Fruit fly (Drosophila melanogaster) whole organism, prepupa: ENCODE data around the gene Pez.

ENCODE experiments used
- Blimp-1 ChIP-seq: fragments of 200-800 bp; sonication (Bioruptor generic); optimal IDR thresholded peaks from 3 replicates; lab custom pipeline; 2017; ENCODE audit warnings: missing biosample characterization, missing genetic modification characterization, mild to moderate bottlenecking, moderate library complexity, missing genetic modification reagents
- CG11762 ChIP-seq: fragments of 200-800 bp; sonication (Bioruptor generic); optimal IDR thresholded peaks from 3 replicates; lab custom pipeline; 2016; ENCODE audit warnings: missing biosample characterization, missing genetic modification characterization; ENCODE audit not compliant: insufficient read depth
- CG11902 ChIP-seq: fragments of 200-800 bp; sonication (Bioruptor generic); optimal IDR thresholded peaks from 3 replicates; lab custom pipeline; 2016; ENCODE audit warnings: missing biosample characterization, missing genetic modification characterization
- CG16779 ChIP-seq: fragments of 200-800 bp; sonication (Bioruptor generic); optimal IDR thresholded peaks from 3 replicates; lab custom pipeline; 2017; ENCODE audit warnings: missing biosample characterization, mild to moderate bottlenecking, missing genetic modification characterization
- CG31627 ChIP-seq: fragments of 200-800 bp; sonication (Bioruptor generic); optimal IDR thresholded peaks from 3 replicates; lab custom pipeline; 2016; ENCODE audit warnings: missing biosample characterization, missing genetic modification characterization
- CG3919 ChIP-seq: fragments of 200-800 bp; sonication (Bioruptor generic); optimal IDR thresholded peaks from 3 replicates; lab custom pipeline; 2016; ENCODE audit warnings: missing biosample characterization, missing genetic modification characterization
- CG6163 ChIP-seq: fragments of 200-800 bp; sonication (Bioruptor generic); IDR thresholded peaks from 3 replicates; pipeline ENCODE4 v1.3.6; 2022; ENCODE audit warnings: missing biosample characterization, missing genetic modification characterization
- CG6808 ChIP-seq: fragments of 200-800 bp; sonication (Bioruptor generic); optimal IDR thresholded peaks from 3 replicates; lab custom pipeline; 2017; ENCODE audit warnings: missing biosample characterization, missing genetic modification characterization, mild to moderate bottlenecking, moderate library complexity, missing genetic modification reagents
- CG7368 ChIP-seq: fragments of 200-800 bp; sonication (Bioruptor generic); optimal IDR thresholded peaks from 3 replicates; lab custom pipeline; 2016; ENCODE audit warnings: missing biosample characterization, missing genetic modification characterization
- CG8319 ChIP-seq: fragments of 200-800 bp; sonication (Bioruptor generic); optimal IDR thresholded peaks from 3 replicates; lab custom pipeline; 2016; ENCODE audit warnings: missing biosample characterization, missing genetic modification characterization
- CG8632 ChIP-seq: fragments of 200-800 bp; sonication (Bioruptor generic); optimal IDR thresholded peaks from 3 replicates; lab custom pipeline; 2016; ENCODE audit warnings: missing biosample characterization, missing genetic modification characterization
- CG9139 ChIP-seq: fragments of 200-800 bp; sonication (Bioruptor generic); optimal IDR thresholded peaks from 3 replicates; lab custom pipeline; 2017; ENCODE audit warnings: missing biosample characterization, mild to moderate bottlenecking, missing genetic modification characterization
- Eip75B ChIP-seq: fragments of 200-800 bp; sonication (Bioruptor generic); optimal IDR thresholded peaks from 3 replicates; lab custom pipeline; 2016; ENCODE audit warnings: missing biosample characterization, missing genetic modification characterization
- Eip78C ChIP-seq: fragments of 200-800 bp; sonication (Bioruptor generic); peaks from one replicate; lab custom pipeline; 2016; ENCODE audit warnings: missing biosample characterization, missing genetic modification characterization
- Ets96B ChIP-seq: fragments of 200-800 bp; optimal IDR thresholded peaks from 2 replicates; lab custom pipeline; 2019; ENCODE audit warnings: missing biosample characterization, mild to moderate bottlenecking, missing genetic modification characterization, moderate library complexity
- Gug ChIP-seq: fragments of 200-800 bp; sonication (Bioruptor generic); IDR thresholded peaks from 2 replicates; pipeline ENCODE4 v1.3.6; 2022; ENCODE audit warnings: missing biosample characterization, missing genetic modification characterization
- Hr38 ChIP-seq: sonication (Bioruptor generic); optimal IDR thresholded peaks from 2 replicates; lab custom pipeline; 2016; ENCODE audit warnings: missing biosample characterization, missing genetic modification characterization
- Hr39 ChIP-seq: fragments of 200-800 bp; sonication (Bioruptor generic); optimal IDR thresholded peaks from 2 replicates; lab custom pipeline; 2016; ENCODE audit warnings: missing biosample characterization, missing genetic modification characterization
- Lpt ChIP-seq: fragments of 200-800 bp; sonication (Bioruptor generic); optimal IDR thresholded peaks from 3 replicates; lab custom pipeline; 2016; ENCODE audit warnings: missing biosample characterization, missing genetic modification characterization
- Smox ChIP-seq: fragments of 200-800 bp; sonication (Bioruptor generic); optimal IDR thresholded peaks from 3 replicates; lab custom pipeline; 2016; ENCODE audit warnings: missing biosample characterization, missing genetic modification characterization
- Sox102F ChIP-seq: fragments of 200-800 bp; sonication (Bioruptor generic); optimal IDR thresholded peaks from 2 replicates; lab custom pipeline; 2016; ENCODE audit warnings: missing biosample characterization, mild to moderate bottlenecking, missing genetic modification characterization
- Sox14 ChIP-seq: fragments of 200-800 bp; sonication (Bioruptor generic); optimal IDR thresholded peaks from 3 replicates; lab custom pipeline; 2016; ENCODE audit warnings: missing biosample characterization, missing genetic modification characterization
- Sox15 ChIP-seq: fragments of 200-800 bp; sonication (Bioruptor generic); optimal IDR thresholded peaks from 3 replicates; lab custom pipeline; 2016; ENCODE audit warnings: missing biosample characterization, missing genetic modification characterization
- achi ChIP-seq: fragments of 200-800 bp; sonication (Bioruptor generic); optimal IDR thresholded peaks from 3 replicates; lab custom pipeline; 2016; ENCODE audit warnings: missing biosample characterization, missing genetic modification characterization
- acj6 ChIP-seq: fragments of 200-800 bp; sonication (Bioruptor generic); optimal IDR thresholded peaks from 3 replicates; lab custom pipeline; 2016; ENCODE audit warnings: missing biosample characterization, missing genetic modification characterization
- eg ChIP-seq: fragments of 200-800 bp; sonication (Bioruptor generic); IDR thresholded peaks from 3 replicates; pipeline ENCODE4 v1.3.6; 2022; ENCODE audit warnings: missing biosample characterization, missing genetic modification characterization
- fd85E ChIP-seq: fragments of 200-800 bp; sonication (Bioruptor generic); optimal IDR thresholded peaks from 3 replicates; lab custom pipeline; 2016; ENCODE audit warnings: missing biosample characterization, missing genetic modification characterization
- fkh ChIP-seq: fragments of 200-800 bp; sonication (Bioruptor generic); optimal IDR thresholded peaks from 3 replicates; lab custom pipeline; 2017; ENCODE audit warnings: missing biosample characterization, mild to moderate bottlenecking, missing genetic modification characterization, moderate library complexity
- net ChIP-seq: fragments of 200-800 bp; sonication (Bioruptor generic); optimal IDR thresholded peaks from 3 replicates; lab custom pipeline; 2016; ENCODE audit warnings: missing biosample characterization, missing genetic modification characterization
- salr ChIP-seq, 2 experiments: fragments of 200-800 bp; sonication (Bioruptor generic); optimal IDR thresholded peaks; 3 replicates each; lab custom pipeline; 2016 to 2018; ENCODE audit warnings: missing biosample characterization in 2 of 2, missing genetic modification characterization in 2 of 2, mild to moderate bottlenecking in 1 of 2
- svp ChIP-seq: fragments of 200-800 bp; sonication (Bioruptor generic); peaks from one replicate; lab custom pipeline; 2016; ENCODE audit warnings: missing biosample characterization, missing genetic modification characterization
- topi ChIP-seq: fragments of 200-800 bp; sonication (Bioruptor generic); optimal IDR thresholded peaks from 3 replicates; lab custom pipeline; 2016; ENCODE audit warnings: missing biosample characterization, missing genetic modification characterization

The Pez gene

DNA sequence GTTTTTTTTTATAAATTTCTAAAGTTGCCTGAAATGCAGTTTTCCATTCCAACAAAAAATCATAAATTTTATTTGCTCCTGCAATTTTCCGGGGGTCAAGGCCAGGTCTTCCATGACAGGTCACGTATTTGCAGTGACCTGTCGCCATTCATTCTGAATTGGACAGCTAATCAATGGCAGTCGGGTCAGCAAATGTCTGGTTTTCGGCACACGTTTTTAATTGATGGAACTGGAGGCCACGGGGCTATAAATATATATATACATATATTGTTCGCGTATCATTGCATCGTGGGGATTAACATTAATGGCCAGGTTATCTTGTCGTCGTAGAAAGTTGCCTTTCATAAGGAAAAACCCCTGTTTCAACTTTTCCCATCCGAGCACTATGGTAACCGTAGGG lies 48.6 kb upstream of the Pez start:
- TF ChIP-seq svp (GFP tag; lab: Kevin White, UChicago) (peak; percentile 94), CG7368 (GFP tag; lab: Kevin White, UChicago) (no peak), net (GFP tag; lab: Kevin White, UChicago) (no peak)

DNA sequence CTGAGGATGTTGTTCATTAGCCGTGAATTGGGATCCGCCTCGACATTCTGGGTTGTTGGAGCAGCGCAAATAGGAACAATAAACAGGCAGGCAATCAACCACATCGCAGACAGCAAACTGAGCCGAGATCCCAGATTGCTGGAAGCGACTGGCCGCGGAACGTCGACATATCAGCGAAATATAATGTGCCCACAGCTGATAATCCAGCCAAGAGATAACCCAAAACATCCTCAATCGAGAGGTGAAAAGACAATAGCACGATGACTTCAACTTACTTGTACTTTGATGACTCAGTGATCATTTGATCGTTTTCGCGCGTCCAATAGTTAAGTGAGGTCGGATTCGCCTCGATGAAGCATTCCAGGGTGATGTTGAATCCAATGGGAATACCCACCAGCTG lies 46.9 kb upstream of the Pez start, which contains the start of gene Nepl6:
Gene Nepl6 (minus strand): TSS at position 104 of the 400 bp plus-strand sequence.
- TF ChIP-seq svp (GFP tag; lab: Kevin White, UChicago) = peak; percentile 99
- no peak for TF ChIP-seq salr (GFP tag; optimal IDR thresholded peaks at IDR 0.05; lab: Kevin White, UChicago)
- TF ChIP-seq CG6808 (GFP tag; lab: Kevin White, UChicago) = no peak
- no peak for TF ChIP-seq topi (GFP tag; lab: Kevin White, UChicago)
- no peak for TF ChIP-seq CG11902 (GFP tag; lab: Kevin White, UChicago)
- TF ChIP-seq CG8632 = no peak
- TF ChIP-seq Eip78C (GFP tag; lab: Kevin White, UChicago) = peak; percentile 15

DNA sequence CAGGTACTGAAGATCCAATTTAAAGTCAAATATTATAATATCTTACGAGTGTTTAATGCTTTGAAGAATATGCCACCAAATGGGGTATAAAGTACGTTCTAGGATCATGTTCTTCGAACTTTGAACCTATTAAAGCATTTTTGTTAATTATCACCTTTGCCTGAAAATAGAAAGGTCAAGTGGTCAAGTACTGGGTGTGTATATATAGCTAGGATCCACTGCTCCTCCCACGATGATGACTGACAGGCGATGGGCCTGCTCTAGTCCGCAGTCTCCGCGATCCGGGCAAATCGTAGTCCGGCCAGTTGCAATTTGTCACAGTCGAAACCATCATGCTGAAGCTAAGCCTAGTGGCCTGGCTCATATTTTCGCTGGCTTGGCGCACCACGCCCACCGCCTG lies 42.5 kb upstream of the Pez start, which contains the start of gene Nepl5:
Gene Nepl5 (plus strand): TSS at position 301 of the 400 bp plus-strand sequence.
- no peak for TF ChIP-seq Ets96B
- no peak for TF ChIP-seq Lpt (GFP tag; lab: Kevin White, UChicago)
- no peak for TF ChIP-seq CG6808 (GFP tag; lab: Kevin White, UChicago)
- TF ChIP-seq svp (GFP tag; lab: Kevin White, UChicago) = peak; percentile 56

DNA sequence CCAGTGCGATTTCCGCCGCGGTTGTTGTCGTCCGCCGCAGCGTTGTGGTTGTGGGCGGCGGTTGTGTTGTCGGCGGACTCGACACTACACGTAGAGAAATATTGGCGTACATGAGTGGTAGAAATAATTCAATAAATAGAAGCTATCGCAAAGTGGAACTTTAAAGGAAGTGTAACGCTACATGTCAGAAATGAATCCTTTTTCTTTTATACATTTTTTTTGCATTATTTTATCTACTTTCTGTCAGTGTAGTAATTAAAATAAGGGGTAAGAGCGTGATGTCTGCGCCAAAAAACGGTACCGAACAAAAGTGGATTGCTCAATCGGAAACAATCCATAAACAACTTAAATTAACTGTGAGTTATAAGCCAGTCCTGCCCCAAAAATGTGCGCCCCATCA lies 40.7 kb upstream of the Pez start:
- TF ChIP-seq Hr38 (GFP tag; lab: Kevin White, UChicago) (no peak), fd85E (no peak), svp (GFP tag; lab: Kevin White, UChicago) (peak; percentile 70), Hr39 (GFP tag; lab: Kevin White, UChicago) (peak; percentile 0), CG3919 (GFP tag; lab: Kevin White, UChicago) (no peak), Eip78C (GFP tag; lab: Kevin White, UChicago) (peak; percentile 42), CG9139 (GFP tag; lab: Kevin White, UChicago) (no peak), CG16779 (no peak), eg (GFP tag; lab: Robert Waterston, UW) (0 out of 3 replicates have a peak, but pooled peaks have one; percentile 30), CG31627 (peak; percentile 3), CG6163 (GFP tag; lab: Robert Waterston, UW) (0 out of 3 replicates have a peak, but pooled peaks have one; percentile 22), acj6 (GFP tag; lab: Kevin White, UChicago) (no peak)

DNA sequence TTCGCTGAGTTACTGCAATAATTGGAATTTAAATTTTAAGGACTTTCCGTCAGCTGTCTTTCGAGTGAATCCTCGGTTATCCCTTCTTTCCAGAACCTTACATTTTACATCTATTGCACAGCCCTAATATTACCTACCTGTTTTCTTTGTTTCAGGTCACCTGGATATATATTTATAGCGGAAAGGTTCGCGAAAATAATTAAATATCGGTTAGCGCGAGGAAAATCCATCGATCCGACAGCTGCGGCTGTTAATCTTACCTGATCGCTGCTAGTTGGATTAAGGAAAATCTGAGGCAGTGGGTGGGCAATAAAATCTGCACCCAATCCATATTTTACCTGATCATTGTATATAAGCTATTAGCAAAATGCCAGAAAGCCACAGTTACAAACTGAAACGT lies 34.7 kb upstream of the Pez start:
- TF ChIP-seq CG8319 (GFP tag; lab: Kevin White, UChicago) = no peak
- no peak for TF ChIP-seq Hr38 (GFP tag; lab: Kevin White, UChicago)
- TF ChIP-seq achi (GFP tag; lab: Kevin White, UChicago) = no peak
- TF ChIP-seq fkh (GFP tag; lab: Kevin White, UChicago) = no peak
- no peak for TF ChIP-seq Gug
- TF ChIP-seq Sox102F = no peak
- TF ChIP-seq Blimp-1 (GFP tag; lab: Kevin White, UChicago) = no peak
- no peak for TF ChIP-seq Sox14 (GFP tag; lab: Kevin White, UChicago)
- no peak for TF ChIP-seq acj6 (GFP tag; lab: Kevin White, UChicago)
- no peak for TF ChIP-seq CG6808 (GFP tag; lab: Kevin White, UChicago)
- no peak for TF ChIP-seq salr (GFP tag; optimal IDR thresholded peaks at IDR 0.05; lab: Kevin White, UChicago)
- no peak for TF ChIP-seq CG11762 (GFP tag; lab: Kevin White, UChicago)
- TF ChIP-seq Smox = no peak
- no peak for TF ChIP-seq CG6163 (GFP tag; lab: Robert Waterston, UW)
- TF ChIP-seq Eip75B (GFP tag; lab: Kevin White, UChicago) = no peak
- no peak for TF ChIP-seq Sox15
- TF ChIP-seq svp (GFP tag; lab: Kevin White, UChicago) = no peak
- TF ChIP-seq Eip78C (GFP tag; lab: Kevin White, UChicago) = no peak
